Fruit fly (Drosophila melanogaster) whole organism, wandering third instar larva: ENCODE data around the gene CG43153.

Source experiments
- Abd-B ChIP-seq: fragments of >200 bp; optimal IDR thresholded peaks from 2 replicates; lab custom pipeline; 2017; ENCODE audit warnings: missing biosample characterization, missing genetic modification characterization
- CG32264 ChIP-seq: fragments of 200-800 bp; sonication (Bioruptor generic); optimal IDR thresholded peaks from 2 replicates; lab custom pipeline; 2016; ENCODE audit warnings: missing biosample characterization, missing genetic modification characterization
- CG9705 ChIP-seq: fragments of 200-800 bp; sonication (Bioruptor generic); optimal IDR thresholded peaks from 2 replicates; lab custom pipeline; 2018; ENCODE audit warnings: missing biosample characterization, mild to moderate bottlenecking, missing genetic modification characterization
- CrebA ChIP-seq: fragments of 200-800 bp; sonication (Bioruptor generic); optimal IDR thresholded peaks from 2 replicates; lab custom pipeline; 2016; ENCODE audit warnings: missing biosample characterization, mild to moderate bottlenecking, missing genetic modification characterization, borderline replicate concordance
- Dfd ChIP-seq: fragments of >200 bp; optimal IDR thresholded peaks from 2 replicates; lab custom pipeline; 2017; ENCODE audit warnings: missing biosample characterization, missing genetic modification characterization
- Dif ChIP-seq: fragments of 200-275, 200-300 bp; sonication (Bioruptor generic); optimal IDR thresholded peaks from 2 replicates; lab custom pipeline; 2018; ENCODE audit warnings: missing biosample characterization, missing genetic modification characterization; ENCODE audit not compliant: partially characterized antibody
- Hnf4 ChIP-seq: fragments of 200-800 bp; sonication (Bioruptor generic); optimal IDR thresholded peaks from 2 replicates; lab custom pipeline; 2016; ENCODE audit warnings: missing biosample characterization, mild to moderate bottlenecking, missing genetic modification characterization
- Hr78 ChIP-seq: fragments of >200 bp; optimal IDR thresholded peaks from 2 replicates; lab custom pipeline; 2017; ENCODE audit warnings: missing biosample characterization, missing genetic modification characterization
- Hr83 ChIP-seq: fragments of 200-300 bp; sonication (Bioruptor generic); optimal IDR thresholded peaks from 2 replicates; lab custom pipeline; 2016; ENCODE audit warnings: missing biosample characterization, mild to moderate bottlenecking, missing genetic modification characterization, moderate library complexity; ENCODE audit not compliant: poor library complexity, severe bottlenecking
- Jra ChIP-seq: sonication (Bioruptor generic); optimal IDR thresholded peaks from 2 replicates; lab custom pipeline; 2016; ENCODE audit warnings: missing biosample characterization, missing genetic modification characterization
- Mio ChIP-seq: sonication (Bioruptor generic); optimal IDR thresholded peaks from 2 replicates; lab custom pipeline; 2016; ENCODE audit warnings: missing biosample characterization, missing genetic modification characterization
- Myc ChIP-seq: fragments of >200 bp; optimal IDR thresholded peaks from 2 replicates; lab custom pipeline; 2017
- N ChIP-seq: fragments of >200 bp; optimal IDR thresholded peaks from 2 replicates; lab custom pipeline; 2018; ENCODE audit warnings: missing biosample characterization, missing external identifiers, missing genetic modification characterization
- OdsH ChIP-seq: fragments of 200-800 bp; sonication (Bioruptor generic); optimal IDR thresholded peaks from 2 replicates; lab custom pipeline; 2016; ENCODE audit warnings: missing biosample characterization, mild to moderate bottlenecking, missing genetic modification characterization
- Rel ChIP-seq, 2 experiments: fragments of 200-800 bp; sonication (Bioruptor generic) in 1 of 2; optimal IDR thresholded peaks; 2 replicates in 1 of 2; 3 replicates in 1 of 2; lab custom pipeline; 2016 to 2019; ENCODE audit warnings: mild to moderate bottlenecking in 2 of 2, missing biosample characterization in 2 of 2, missing genetic modification characterization in 2 of 2, moderate library complexity in 1 of 2
- Sp1 ChIP-seq: fragments of 200-800 bp; sonication (Bioruptor generic); optimal IDR thresholded peaks from 3 replicates; lab custom pipeline; 2019; ENCODE audit warnings: missing biosample characterization, mild to moderate bottlenecking, missing genetic modification characterization, moderate library complexity
- br ChIP-seq: fragments of 200-800 bp; sonication (Bioruptor generic); optimal IDR thresholded peaks from 2 replicates; lab custom pipeline; 2016; ENCODE audit warnings: missing biosample characterization, missing genetic modification characterization
- brk ChIP-seq: fragments of 200-800 bp; sonication (Bioruptor generic); optimal IDR thresholded peaks from 2 replicates; lab custom pipeline; 2016; ENCODE audit warnings: missing biosample characterization, mild to moderate bottlenecking, missing genetic modification characterization
- dl ChIP-seq, 2 experiments: fragments of 175-275, 200-275 bp in 1 of 2; fragments of 200-275 bp in 1 of 2; sonication (Bioruptor generic); optimal IDR thresholded peaks; lab custom pipeline; 2018; ENCODE audit warnings: mild to moderate bottlenecking in 2 of 2, missing biosample characterization in 2 of 2, missing genetic modification characterization in 2 of 2, moderate library complexity in 2 of 2; ENCODE audit not compliant: partially characterized antibody in 2 of 2, insufficient read depth in 1 of 2
- dmrt93B ChIP-seq: fragments of 200-800 bp; sonication (Bioruptor generic); optimal IDR thresholded peaks from 2 replicates; lab custom pipeline; 2018; ENCODE audit warnings: missing biosample characterization, mild to moderate bottlenecking, missing genetic modification characterization
- dsf ChIP-seq: sonication (Bioruptor generic); optimal IDR thresholded peaks from 2 replicates; lab custom pipeline; 2016; ENCODE audit warnings: missing biosample characterization, missing genetic modification characterization, borderline replicate concordance
- ey ChIP-seq: fragments of 200-800 bp; sonication (Bioruptor generic); optimal IDR thresholded peaks from 2 replicates; lab custom pipeline; 2016; ENCODE audit warnings: missing biosample characterization, missing genetic modification characterization
- foxo ChIP-seq, 2 experiments: fragments of 200-800 bp; sonication (Bioruptor generic); optimal IDR thresholded peaks; 2 replicates in 1 of 2; 3 replicates in 1 of 2; lab custom pipeline; 2016 to 2017; ENCODE audit warnings: missing biosample characterization in 2 of 2, missing genetic modification characterization in 2 of 2
- fru ChIP-seq: fragments of 200-800 bp; sonication (Bioruptor generic); optimal IDR thresholded peaks from 3 replicates; lab custom pipeline; 2016; ENCODE audit warnings: missing biosample characterization, mild to moderate bottlenecking, missing genetic modification characterization
- h ChIP-seq: fragments of 200-800 bp; sonication (Bioruptor generic); optimal IDR thresholded peaks from 3 replicates; lab custom pipeline; 2016; ENCODE audit warnings: missing biosample characterization, mild to moderate bottlenecking, missing genetic modification characterization
- jim ChIP-seq: fragments of 175-275, 200-325 bp; sonication (Bioruptor generic); optimal IDR thresholded peaks from 2 replicates; lab custom pipeline; 2016; ENCODE audit warnings: missing biosample characterization, mild to moderate bottlenecking, missing genetic modification characterization
- lola ChIP-seq: fragments of >200 bp; optimal IDR thresholded peaks from 2 replicates; lab custom pipeline; 2017; ENCODE audit warnings: missing biosample characterization, missing genetic modification characterization
- pan ChIP-seq: fragments of >200 bp; optimal IDR thresholded peaks from 2 replicates; lab custom pipeline; 2017
- psq ChIP-seq: fragments of 200-800 bp; sonication (Bioruptor generic); optimal IDR thresholded peaks from 3 replicates; lab custom pipeline; 2017; ENCODE audit warnings: missing biosample characterization, mild to moderate bottlenecking, missing genetic modification characterization, moderate library complexity
- rgr ChIP-seq: fragments of 200-800 bp; sonication (Bioruptor generic); optimal IDR thresholded peaks from 3 replicates; lab custom pipeline; 2016; ENCODE audit warnings: missing biosample characterization, mild to moderate bottlenecking, missing genetic modification characterization
- sv ChIP-seq: fragments of 200-800 bp; sonication (Bioruptor generic); optimal IDR thresholded peaks from 3 replicates; lab custom pipeline; 2016; ENCODE audit warnings: missing biosample characterization, missing genetic modification characterization
- tai ChIP-seq: sonication (Bioruptor generic); optimal IDR thresholded peaks from 2 replicates; lab custom pipeline; 2016; ENCODE audit warnings: missing biosample characterization, missing genetic modification characterization
- usp ChIP-seq: fragments of >200 bp; optimal IDR thresholded peaks from 2 replicates; lab custom pipeline; 2017; ENCODE audit warnings: missing biosample characterization, missing genetic modification characterization
- woc ChIP-seq: sonication (Bioruptor generic); optimal IDR thresholded peaks from 2 replicates; lab custom pipeline; 2016; ENCODE audit warnings: missing biosample characterization, mild to moderate bottlenecking, missing genetic modification characterization

CG43153 gene

dm6 chr2L:11522676-11523075 lies at the start of gene CG43153:
CG43153 (minus strand) TSS chr2L:11522776.
- TF ChIP-seq CrebA (no peak), usp (no peak), jim (no peak), dmrt93B (no peak), dsf (GFP tag; lab: Kevin White, UChicago) (no peak), Dfd (GFP tag; lab: Kevin White, UChicago) (no peak), pan (lab: Kevin White, UChicago) (no peak), h (GFP tag; lab: Kevin White, UChicago) (no peak), fru (GFP tag; lab: Kevin White, UChicago) (no peak), Jra (GFP tag; lab: Kevin White, UChicago) (no peak), Sp1 (no peak), Hr83 (GFP tag; lab: Kevin White, UChicago) (no peak), sv (GFP tag; lab: Kevin White, UChicago) (no peak), N (GFP tag; lab: Kevin White, UChicago) (no peak), br (GFP tag; lab: Kevin White, UChicago) (no peak)

dm6 chr2L:11553825-11554224 lies 31.2 kb upstream of the CG43153 start:
- TF ChIP-seq CG32264 (GFP tag; lab: Kevin White, UChicago) = no peak
- TF ChIP-seq CG9705 = no peak
- no peak for TF ChIP-seq h (GFP tag; lab: Kevin White, UChicago)
- TF ChIP-seq CrebA = no peak
- no peak for TF ChIP-seq brk (GFP tag; lab: Kevin White, UChicago)
- no peak for TF ChIP-seq dsf (GFP tag; lab: Kevin White, UChicago)
- TF ChIP-seq Mio (GFP tag; lab: Kevin White, UChicago) = no peak
- no peak for TF ChIP-seq Hnf4 (GFP tag; lab: Kevin White, UChicago)
- no peak for TF ChIP-seq ey
- no peak for TF ChIP-seq tai (GFP tag; lab: Kevin White, UChicago)
- TF ChIP-seq Rel (GFP tag; optimal IDR thresholded peaks at IDR 0.05; lab: Kevin White, UChicago) = no peak
- no peak for TF ChIP-seq Rel (tag; optimal IDR thresholded peaks at IDR 0.05; lab: Kevin White, UChicago)
- TF ChIP-seq pan (lab: Kevin White, UChicago) = no peak
- TF ChIP-seq Jra (GFP tag; lab: Kevin White, UChicago) = no peak
- TF ChIP-seq OdsH (GFP tag; lab: Kevin White, UChicago) = no peak
- no peak for TF ChIP-seq Dfd (GFP tag; lab: Kevin White, UChicago)
- TF ChIP-seq, all 38 proteins: peak for 0

dm6 chr2L:11535845-11536244 lies 13.3 kb upstream of the CG43153 start, which contains the start of gene CG43438:
CG43438 (plus strand) TSS chr2L:11536145.
- no peak for TF ChIP-seq Dif (GFP tag; lab: Kevin White, UChicago)
- no peak for TF ChIP-seq psq (GFP tag; lab: Kevin White, UChicago)
- TF ChIP-seq Hr78 = no peak
- no peak for TF ChIP-seq brk (GFP tag; lab: Kevin White, UChicago)
- TF ChIP-seq N (GFP tag; lab: Kevin White, UChicago) = no peak
- no peak for TF ChIP-seq Mio (GFP tag; lab: Kevin White, UChicago)
- TF ChIP-seq Hr83 (GFP tag; lab: Kevin White, UChicago) = no peak
- no peak for TF ChIP-seq jim
- no peak for TF ChIP-seq lola (GFP tag; lab: Kevin White, UChicago)
- TF ChIP-seq Abd-B (GFP tag; lab: Kevin White, UChicago) = no peak
- TF ChIP-seq dl (GFP tag; optimal IDR thresholded peaks at IDR 0.05; lab: Kevin White, UChicago; ENCODE audit: insufficient read depth in 1 of 2, partially characterized antibody in 2 of 2) = no peak
- TF ChIP-seq tai (GFP tag; lab: Kevin White, UChicago) = no peak

- TF ChIP-seq CrebA (no peak), Jra (GFP tag; lab: Kevin White, UChicago) (no peak), dmrt93B (no peak), ey (no peak), brk (GFP tag; lab: Kevin White, UChicago) (no peak), rgr (GFP tag; lab: Kevin White, UChicago) (no peak), lola (GFP tag; lab: Kevin White, UChicago) (no peak), Hnf4 (GFP tag; lab: Kevin White, UChicago) (no peak), CG9705 (no peak), Myc (no peak), br (GFP tag; lab: Kevin White, UChicago) (no peak), woc (GFP tag; lab: Kevin White, UChicago) (no peak), fru (GFP tag; lab: Kevin White, UChicago) (no peak), foxo (GFP tag; optimal IDR thresholded peaks at IDR 0.05; lab: Kevin White, UChicago) (no peak), dl (GFP tag; optimal IDR thresholded peaks at IDR 0.05; lab: Kevin White, UChicago; ENCODE audit: insufficient read depth in 1 of 2, partially characterized antibody in 2 of 2) (no peak)
Measured at dm6 chr2L:11531520-11531919, 8.9 kb upstream of the CG43153 start, which contains the start of gene CG34162. CG34162 (plus strand) TSS chr2L:11531820.
